Fruit fly (Drosophila melanogaster): ENCODE results near the gene CG6462.
A peak's percentile ranks its signal among the peaks of the same experiment; 100 is the strongest.

Gene CG6462

DNA sequence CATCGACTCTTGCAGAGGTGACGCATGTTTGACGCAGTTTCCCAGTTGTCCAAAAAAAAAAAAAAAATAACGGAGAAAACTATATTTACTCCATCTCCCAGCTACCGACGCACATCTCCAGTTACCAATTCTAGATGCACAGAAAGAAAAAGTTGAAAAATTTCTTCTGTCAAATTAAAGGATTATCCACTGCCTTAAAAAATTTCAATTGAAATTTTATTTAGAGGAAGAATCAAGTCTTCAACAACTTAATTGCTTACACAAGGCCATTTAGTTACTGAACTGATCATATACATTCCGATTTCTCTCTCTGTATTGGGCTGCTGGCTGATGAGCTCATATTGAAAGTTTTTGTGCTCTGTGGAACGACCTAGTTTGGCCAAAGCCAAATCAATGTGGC, 49.1 kb downstream of the CG6462 start (continued):
- no peak for TF ChIP-seq CG8089 (GFP tag; optimal IDR thresholded peaks at IDR 0.05)
- TF ChIP-seq D19A (tag; optimal IDR thresholded peaks at IDR 0.05), result no peak
- no peak for TF ChIP-seq hkb (optimal IDR thresholded peaks at IDR 0.05)
- no peak for TF ChIP-seq hkb (GFP tag; IDR thresholded peaks at IDR 0.05)
- no peak for TF ChIP-seq CG11723 (GFP tag; optimal IDR thresholded peaks at IDR 0.05)
- no peak for TF ChIP-seq caup (GFP tag; optimal IDR thresholded peaks at IDR 0.05; ENCODE audit: severe bottlenecking)
- TF ChIP-seq Eip74EF (GFP tag; optimal IDR thresholded peaks at IDR 0.05), result no peak
- no peak for TF ChIP-seq klu (GFP tag; IDR thresholded peaks at IDR 0.05)
- TF ChIP-seq salm (tag; optimal IDR thresholded peaks at IDR 0.05), result no peak
- no peak for TF ChIP-seq Gsc (GFP tag; IDR thresholded peaks at IDR 0.05)
- no peak for TF ChIP-seq vnd (GFP tag; IDR thresholded peaks at IDR 0.05; ENCODE audit: partially characterized antibody)
- no peak for TF ChIP-seq Scr (GFP tag; IDR thresholded peaks at IDR 0.05; ENCODE audit: partially characterized antibody)
- no peak for TF ChIP-seq br (optimal IDR thresholded peaks at IDR 0.05)
- TF ChIP-seq Dad (GFP tag; optimal IDR thresholded peaks at IDR 0.05), result no peak
- TF ChIP-seq gce (GFP tag; IDR thresholded peaks at IDR 0.05), result no peak
- TF ChIP-seq dati (GFP tag; IDR thresholded peaks at IDR 0.05), result no peak
- peak; percentile 45 for TF ChIP-seq CG9817 (tag; optimal IDR thresholded peaks at IDR 0.05)
- 0 out of 2 replicates have a peak, but pooled peaks have one; percentile 11 for TF ChIP-seq CG31441 (GFP tag; IDR thresholded peaks at IDR 0.05)
- no peak for TF ChIP-seq CG15073 (GFP tag; optimal IDR thresholded peaks at IDR 0.05)
- no peak for TF ChIP-seq YL-1 (GFP tag; optimal IDR thresholded peaks at IDR 0.05)
- TF ChIP-seq nmo (GFP tag; optimal IDR thresholded peaks at IDR 0.05), result peak; percentile 24
- no peak for TF ChIP-seq Lpt (GFP tag; optimal IDR thresholded peaks at IDR 0.05)
- no peak for TF ChIP-seq CG12104 (GFP tag; optimal IDR thresholded peaks at IDR 0.05)
- no peak for TF ChIP-seq cas (GFP tag; IDR thresholded peaks at IDR 0.05)
- TF ChIP-seq CG32767 (GFP tag; IDR thresholded peaks at IDR 0.05), result no peak
- TF ChIP-seq Asciz (GFP tag; optimal IDR thresholded peaks at IDR 0.05), result no peak
- TF ChIP-seq Doc3 (GFP tag; IDR thresholded peaks at IDR 0.05; ENCODE audit: partially characterized antibody), result no peak
- no peak for TF ChIP-seq zen (tag; optimal IDR thresholded peaks at IDR 0.05)
- no peak for TF ChIP-seq yki (optimal IDR thresholded peaks at IDR 0.05)
- TF ChIP-seq CG15696 (tag; optimal IDR thresholded peaks at IDR 0.05), result no peak
- TF ChIP-seq CG13424 (tag; optimal IDR thresholded peaks at IDR 0.05), result peak; percentile 46
- TF ChIP-seq CG8359 (GFP tag; optimal IDR thresholded peaks at IDR 0.05; ENCODE audit: borderline replicate concordance), result no peak
- no peak for TF ChIP-seq seq (GFP tag; IDR thresholded peaks at IDR 0.05)
- TF ChIP-seq D19B (GFP tag; optimal IDR thresholded peaks at IDR 0.05), result no peak
- TF ChIP-seq sim (GFP tag; IDR thresholded peaks at IDR 0.05), result no peak
- 0 out of 2 replicates have a peak, but pooled peaks have one; percentile 43 for TF ChIP-seq CG17328 (GFP tag; IDR thresholded peaks at IDR 0.05)
- no peak for TF ChIP-seq phol (tag; optimal IDR thresholded peaks at IDR 0.05)
- TF ChIP-seq Deaf1 (tag; optimal IDR thresholded peaks at IDR 0.05), result no peak
- no peak for TF ChIP-seq NC2α (GFP tag; optimal IDR thresholded peaks at IDR 0.05)
- TF ChIP-seq otp (GFP tag; IDR thresholded peaks at IDR 0.05), result no peak
- TF ChIP-seq CG10267 (tag; optimal IDR thresholded peaks at IDR 0.05), result no peak
- no peak for TF ChIP-seq da (GFP tag; optimal IDR thresholded peaks at IDR 0.05)
- no peak for TF ChIP-seq NFAT (GFP tag; IDR thresholded peaks at IDR 0.05)
- no peak for TF ChIP-seq Lhr (GFP tag; optimal IDR thresholded peaks at IDR 0.05)
- no peak for TF ChIP-seq Oaz (GFP tag; IDR thresholded peaks at IDR 0.05)
- no peak for TF ChIP-seq Dp (GFP tag; optimal IDR thresholded peaks at IDR 0.05)
- TF ChIP-seq CG9876 (GFP tag; optimal IDR thresholded peaks at IDR 0.05), result no peak
- no peak for TF ChIP-seq trem (tag; optimal IDR thresholded peaks at IDR 0.05)
- no peak for TF ChIP-seq Meics (GFP tag; optimal IDR thresholded peaks at IDR 0.05)
- no peak for TF ChIP-seq nerfin-2 (GFP tag; IDR thresholded peaks at IDR 0.05; ENCODE audit: partially characterized antibody)
- TF ChIP-seq Hey (tag; optimal IDR thresholded peaks at IDR 0.05), result no peak
- no peak for TF ChIP-seq CG3726 (GFP tag; IDR thresholded peaks at IDR 0.05)
